Fruit fly (Drosophila melanogaster): ENCODE data around the gene sgl.

dm6 chr3L:6990288-6990687 is 25.7 kb upstream of the sgl start, which contains the start of gene bin:
- TF ChIP-seq CG8478 (optimal IDR thresholded peaks at IDR 0.05) (no peak), CTCF (optimal IDR thresholded peaks at IDR 0.05) (no peak)
